Fruit fly (Drosophila melanogaster): ENCODE results near the gene shtd.

Gene shtd

DNA sequence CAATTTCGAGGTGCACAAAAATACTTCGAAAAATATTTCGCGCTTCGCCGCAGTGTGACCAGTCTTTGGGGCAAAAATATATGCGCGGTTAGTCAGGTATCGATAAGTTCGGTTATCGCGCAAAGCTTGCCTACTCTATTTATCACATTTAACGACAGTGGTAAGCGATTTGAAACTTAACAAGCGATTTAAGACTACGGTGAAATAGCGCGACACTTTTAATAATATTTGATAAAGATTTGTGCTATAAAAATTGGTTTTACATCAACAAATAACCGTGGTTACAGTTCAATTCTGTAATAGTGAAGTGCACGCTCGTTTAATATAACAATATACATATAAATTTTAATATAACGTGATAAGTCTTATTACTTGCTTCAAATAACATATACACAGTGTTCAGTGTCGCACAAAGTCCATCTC is 13.1 kb upstream of the shtd start, which contains the start of gene mh (continued):
- TF ChIP-seq chinmo (GFP tag; IDR thresholded peaks at IDR 0.05; ENCODE audit: partially characterized antibody) (0 out of 4 replicates have a peak, but pooled peaks have one; percentile 62), prd (optimal IDR thresholded peaks at IDR 0.05) (no peak), prd (GFP tag; IDR thresholded peaks at IDR 0.05) (0 out of 3 replicates have a peak, but pooled peaks have one; percentile 31), bcd (GFP tag; optimal IDR thresholded peaks at IDR 0.05) (peak; percentile 28), hbn (GFP tag; IDR thresholded peaks at IDR 0.05; ENCODE audit: partially characterized antibody) (peak; percentile 21; the same call in 1 of the 2 replicates), CG3847 (GFP tag; IDR thresholded peaks at IDR 0.05) (peak; percentile 48), Ets97D (GFP tag; optimal IDR thresholded peaks at IDR 0.05) (peak; percentile 43), sisA (GFP tag; IDR thresholded peaks at IDR 0.05) (peak; percentile 50), Myb (GFP tag; optimal IDR thresholded peaks at IDR 0.05) (peak; percentile 74), Ada2b (GFP tag; IDR thresholded peaks at IDR 0.05) (peak; percentile 48), CrebB (tag; optimal IDR thresholded peaks at IDR 0.05) (no peak), mam (GFP tag; optimal IDR thresholded peaks at IDR 0.05) (peak; percentile 10), CG5245 (GFP tag; optimal IDR thresholded peaks at IDR 0.05) (peak; percentile 16), sima (GFP tag; optimal IDR thresholded peaks at IDR 0.05) (no peak), CG6689 (GFP tag; IDR thresholded peaks at IDR 0.05) (peak; percentile 52; the same call in 1 of the 2 replicates), lmd (GFP tag; IDR thresholded peaks at IDR 0.05) (peak; percentile 47; the same call in 1 of the 2 replicates), Xrp1 (GFP tag; IDR thresholded peaks at IDR 0.05) (peak; percentile 11; the same call in 1 of the 2 replicates), bsh (GFP tag; optimal IDR thresholded peaks at IDR 0.05) (peak in 1 of 2 experiments; percentile 10), CG18476 (GFP tag; optimal IDR thresholded peaks at IDR 0.05) (peak; percentile 10), Rfx (GFP tag; IDR thresholded peaks at IDR 0.05) (peak; percentile 37; the same call in 1 of the 2 replicates), CG13775 (GFP tag; optimal IDR thresholded peaks at IDR 0.05) (peak; percentile 64), CG2120 (GFP tag; optimal IDR thresholded peaks at IDR 0.05) (peak; percentile 24), CG9932 (GFP tag; IDR thresholded peaks at IDR 0.05) (peak; percentile 45; the same call in 1 of the 2 replicates), Dp (GFP tag; optimal IDR thresholded peaks at IDR 0.05) (peak; percentile 77), lola (GFP tag; optimal IDR thresholded peaks at IDR 0.05) (peak in 1 of 3 experiments; percentile 15), Fer3 (tag; optimal IDR thresholded peaks at IDR 0.05) (no peak), danr (GFP tag; IDR thresholded peaks at IDR 0.05) (0 out of 2 replicates have a peak, but pooled peaks have one; percentile 31), slbo (GFP tag; IDR thresholded peaks at IDR 0.05) (peak; percentile 48), CG6272 (GFP tag; IDR thresholded peaks at IDR 0.05) (no peak), klu (GFP tag; IDR thresholded peaks at IDR 0.05) (no peak), CG6791 (GFP tag; IDR thresholded peaks at IDR 0.05; ENCODE audit: partially characterized antibody) (peak; percentile 79), crp (GFP tag; optimal IDR thresholded peaks at IDR 0.05) (peak in 1 of 2 experiments; percentile 42), CG9817 (tag; optimal IDR thresholded peaks at IDR 0.05) (peak; percentile 32), CoRest (tag; optimal IDR thresholded peaks at IDR 0.05) (peak; percentile 60), row (GFP tag; IDR thresholded peaks at IDR 0.05) (peak; percentile 57), CG7963 (GFP tag; IDR thresholded peaks at IDR 0.05; ENCODE audit: partially characterized antibody) (0 out of 3 replicates have a peak, but pooled peaks have one; percentile 50), dmrt99B (tag; optimal IDR thresholded peaks at IDR 0.05) (no peak), Chrac-16 (GFP tag; optimal IDR thresholded peaks at IDR 0.05) (peak; percentile 34), unpg (GFP tag; optimal IDR thresholded peaks at IDR 0.05) (peak; percentile 28), en (GFP tag; optimal IDR thresholded peaks at IDR 0.05) (no peak), CG9437 (GFP tag; optimal IDR thresholded peaks at IDR 0.05) (peak; percentile 52), CG43689 (GFP tag; IDR thresholded peaks at IDR 0.05) (no peak), fd96Cb (tag; optimal IDR thresholded peaks at IDR 0.05) (peak; percentile 30), Scr (GFP tag; IDR thresholded peaks at IDR 0.05; ENCODE audit: partially characterized antibody) (peak; percentile 66), CG9797 (GFP tag; optimal IDR thresholded peaks at IDR 0.05) (peak; percentile 63), Opbp (GFP tag; IDR thresholded peaks at IDR 0.05; ENCODE audit: partially characterized antibody) (peak; percentile 78), Hsf (GFP tag; optimal IDR thresholded peaks at IDR 0.05) (peak; percentile 30), pzg (GFP tag; optimal IDR thresholded peaks at IDR 0.05) (peak; percentile 68), CG16779 (GFP tag; IDR thresholded peaks at IDR 0.05) (no peak)

Data from whole organism, embryonic.